Fruit fly (Drosophila melanogaster) whole organism, embryonic: ENCODE data around the gene CG46462.

Experiments used
- Aef1 ChIP-seq: fragments of 200-800 bp; sonication (Bioruptor generic); IDR thresholded peaks from 3 replicates; pipeline ENCODE4 v1.3.6; 2022; ENCODE audit warnings: missing biosample characterization, missing genetic modification characterization
- Atf3 ChIP-seq: fragments of 200-800 bp; sonication (Bioruptor generic); optimal IDR thresholded peaks from 3 replicates; lab custom pipeline; 2016; ENCODE audit warnings: missing biosample characterization, missing genetic modification characterization
- CG10274 ChIP-seq: fragments of 200-800 bp; sonication (Bioruptor generic); optimal IDR thresholded peaks from 3 replicates; lab custom pipeline; 2017; ENCODE audit warnings: missing biosample characterization, mild to moderate bottlenecking, missing genetic modification characterization
- CG11085 ChIP-seq: fragments of 200-800 bp; sonication (Bioruptor generic); IDR thresholded peaks from 2 replicates; pipeline ENCODE4 v1.3.6; 2022; ENCODE audit warnings: missing biosample characterization, missing genetic modification characterization
- CG11504 ChIP-seq: fragments of 200-800 bp; sonication (Bioruptor generic); optimal IDR thresholded peaks from 3 replicates; lab custom pipeline; 2019; ENCODE audit warnings: missing biosample characterization, mild to moderate bottlenecking, missing genetic modification characterization, moderate library complexity
- CG12104 ChIP-seq: fragments of 200-800 bp; sonication (Bioruptor generic); optimal IDR thresholded peaks from 3 replicates; lab custom pipeline; 2016; ENCODE audit warnings: missing biosample characterization, missing genetic modification characterization
- CG13123 ChIP-seq: fragments of 200-800 bp; sonication (Bioruptor generic); optimal IDR thresholded peaks from 2 replicates; lab custom pipeline; 2016; ENCODE audit warnings: missing biosample characterization, missing genetic modification characterization
- CG13287 ChIP-seq: fragments of 200-800 bp; sonication (Bioruptor generic); IDR thresholded peaks from 2 replicates; pipeline ENCODE4 v1.3.6; 2022; ENCODE audit warnings: missing biosample characterization, missing genetic modification characterization; ENCODE audit not compliant: partially characterized antibody
- CG13424 ChIP-seq: fragments of 200-800 bp; sonication (Bioruptor generic); optimal IDR thresholded peaks from 2 replicates; lab custom pipeline; 2019; ENCODE audit warnings: missing biosample characterization, mild to moderate bottlenecking, missing genetic modification characterization, moderate library complexity
- CG17385 ChIP-seq: fragments of 200-800 bp; sonication (Bioruptor generic); optimal IDR thresholded peaks from 3 replicates; lab custom pipeline; 2018; ENCODE audit warnings: missing biosample characterization, mild to moderate bottlenecking, missing genetic modification characterization
- CG3407 ChIP-seq: fragments of 200-800 bp; sonication (Bioruptor generic); optimal IDR thresholded peaks from 2 replicates; lab custom pipeline; 2018; ENCODE audit warnings: missing biosample characterization, mild to moderate bottlenecking, missing genetic modification characterization
- CG34422 ChIP-seq: fragments of 200-800 bp; sonication (Bioruptor generic); IDR thresholded peaks from 3 replicates; pipeline ENCODE4 v1.3.6; 2022; ENCODE audit warnings: missing biosample characterization, missing genetic modification characterization
- CG4854 ChIP-seq: fragments of 200-800 bp; sonication (Bioruptor generic); optimal IDR thresholded peaks from 2 replicates; lab custom pipeline; 2016; ENCODE audit warnings: missing biosample characterization, missing genetic modification characterization, inconsistent platforms
- CG5180 ChIP-seq: fragments of 200-800 bp; sonication (Bioruptor generic); optimal IDR thresholded peaks from 3 replicates; lab custom pipeline; 2017; ENCODE audit warnings: missing biosample characterization, missing genetic modification characterization, mild to moderate bottlenecking, moderate library complexity, missing genetic modification reagents
- CG5245 ChIP-seq: fragments of 200-800 bp; sonication (Bioruptor generic); optimal IDR thresholded peaks from 3 replicates; lab custom pipeline; 2016; ENCODE audit warnings: missing biosample characterization, missing genetic modification characterization
- CG5953 ChIP-seq: fragments of 200-800 bp; sonication (Bioruptor generic); IDR thresholded peaks from 2 replicates; pipeline ENCODE4 v1.3.6; 2022; ENCODE audit warnings: missing biosample characterization, missing genetic modification characterization
- CG6254 ChIP-seq: fragments of 200-800 bp; sonication (Bioruptor generic); optimal IDR thresholded peaks from 3 replicates; lab custom pipeline; 2017; ENCODE audit warnings: mild to moderate bottlenecking, missing biosample characterization, missing genetic modification reagents, missing genetic modification characterization
- CG6854 ChIP-seq: fragments of 200-800 bp; sonication (Bioruptor generic); optimal IDR thresholded peaks from 3 replicates; lab custom pipeline; 2017; ENCODE audit warnings: missing biosample characterization, mild to moderate bottlenecking, missing genetic modification characterization
- CG7987 ChIP-seq: fragments of 200-800 bp; sonication (Bioruptor generic); optimal IDR thresholded peaks from 2 replicates; lab custom pipeline; 2018; ENCODE audit warnings: missing biosample characterization, mild to moderate bottlenecking, missing genetic modification characterization, moderate library complexity
- CG8089 ChIP-seq: fragments of 200-800 bp; sonication (Bioruptor generic); optimal IDR thresholded peaks from 3 replicates; lab custom pipeline; 2016; ENCODE audit warnings: missing biosample characterization, missing genetic modification characterization
- CG8944 ChIP-seq: fragments of 200-800 bp; sonication (Bioruptor generic); optimal IDR thresholded peaks from 3 replicates; lab custom pipeline; 2016; ENCODE audit warnings: missing biosample characterization, missing genetic modification characterization
- CG9727 ChIP-seq: fragments of 200-800 bp; sonication (Bioruptor generic); optimal IDR thresholded peaks from 3 replicates; lab custom pipeline; 2017; ENCODE audit warnings: missing biosample characterization, mild to moderate bottlenecking, missing genetic modification characterization
- CG9932 ChIP-seq: fragments of 200-800 bp; sonication (Bioruptor generic); IDR thresholded peaks from 2 replicates; pipeline ENCODE4 v1.3.6; 2022; ENCODE audit warnings: missing biosample characterization, missing genetic modification characterization
- Dll ChIP-seq: fragments of 200-800 bp; sonication (Bioruptor generic); IDR thresholded peaks from 4 replicates; pipeline ENCODE4 v1.3.6; 2022; ENCODE audit warnings: missing biosample characterization, missing genetic modification characterization; ENCODE audit not compliant: partially characterized antibody
- E2f1 ChIP-seq: fragments of 200-800 bp; sonication (Bioruptor generic); IDR thresholded peaks from 2 replicates; pipeline ENCODE4 v1.3.6; 2022; ENCODE audit warnings: missing biosample characterization, missing genetic modification characterization
- Fer3 ChIP-seq: fragments of 200-800 bp; sonication (Bioruptor generic); optimal IDR thresholded peaks from 2 replicates; lab custom pipeline; 2018; ENCODE audit warnings: missing biosample characterization, mild to moderate bottlenecking, missing genetic modification characterization, moderate library complexity
- Mad ChIP-seq: fragments of 200-800 bp; sonication (Bioruptor generic); optimal IDR thresholded peaks from 2 replicates; lab custom pipeline; 2016; ENCODE audit warnings: missing biosample characterization, missing genetic modification characterization
- Meics ChIP-seq: fragments of 200-800 bp; sonication (Bioruptor generic); optimal IDR thresholded peaks from 2 replicates; lab custom pipeline; 2017; ENCODE audit warnings: missing biosample characterization, mild to moderate bottlenecking, missing genetic modification characterization
- Mrtf ChIP-seq: fragments of 200-800 bp; sonication (Bioruptor generic); IDR thresholded peaks from 3 replicates; pipeline ENCODE4 v1.3.6; 2022; ENCODE audit warnings: missing biosample characterization, missing genetic modification characterization
- Stat92E ChIP-seq, 3 experiments: fragments of >200 bp in 2 of 3; fragments of 200-800 bp in 1 of 3; sonication (Bioruptor generic) in 1 of 3; optimal IDR thresholded peaks; 2 replicates each; lab custom pipeline; 2017 to 2019; ENCODE audit warnings: missing biosample characterization in 3 of 3, missing genetic modification characterization in 3 of 3, mild to moderate bottlenecking in 1 of 3, moderate library complexity in 1 of 3
- Taf1 ChIP-seq: fragments of 200-800 bp; sonication (Bioruptor generic); IDR thresholded peaks from 2 replicates; pipeline ENCODE4 v1.3.6; 2022; ENCODE audit warnings: missing biosample characterization, missing genetic modification characterization
- Trl ChIP-seq, 3 experiments: fragments of >200 bp in 2 of 3; fragments of 200-800 bp in 1 of 3; sonication (Bioruptor generic) in 1 of 3; optimal IDR thresholded peaks; 2 replicates in 1 of 3; 3 replicates in 2 of 3; lab custom pipeline; 2016 to 2017; ENCODE audit warnings: missing biosample characterization in 1 of 3, missing genetic modification characterization in 1 of 3
- bsh ChIP-seq, 2 experiments: fragments of 200-800 bp; sonication (Bioruptor generic); optimal IDR thresholded peaks; 2 replicates each; lab custom pipeline; 2017 to 2018; ENCODE audit warnings: mild to moderate bottlenecking in 2 of 2, missing biosample characterization in 2 of 2, missing genetic modification characterization in 2 of 2, moderate library complexity in 1 of 2
- ci ChIP-seq: fragments of 200-800 bp; sonication (Bioruptor generic); IDR thresholded peaks from 3 replicates; pipeline ENCODE4 v1.3.6; 2022; ENCODE audit warnings: missing biosample characterization, missing genetic modification characterization
- fd3F ChIP-seq: fragments of 200-800 bp; sonication (Bioruptor generic); optimal IDR thresholded peaks from 2 replicates; lab custom pipeline; 2018; ENCODE audit warnings: missing biosample characterization, mild to moderate bottlenecking, missing genetic modification characterization, moderate library complexity
- fd64A ChIP-seq: fragments of 200-800 bp; sonication (Bioruptor generic); optimal IDR thresholded peaks from 3 replicates; lab custom pipeline; 2018; ENCODE audit warnings: missing biosample characterization, mild to moderate bottlenecking, missing genetic modification characterization
- gt ChIP-seq: fragments of 200-800 bp; sonication (Bioruptor generic); IDR thresholded peaks from 2 replicates; pipeline ENCODE4 v1.3.6; 2022; ENCODE audit warnings: missing biosample characterization, missing genetic modification characterization
- h ChIP-seq: fragments of >200 bp; optimal IDR thresholded peaks from 2 replicates; lab custom pipeline; 2017
- nerfin-2 ChIP-seq: fragments of 200-800 bp; sonication (Bioruptor generic); IDR thresholded peaks from 2 replicates; pipeline ENCODE4 v1.3.6; 2022; ENCODE audit warnings: missing biosample characterization, missing genetic modification characterization; ENCODE audit not compliant: partially characterized antibody
- pfk ChIP-seq: fragments of 200-800 bp; sonication (Bioruptor generic); optimal IDR thresholded peaks from 2 replicates; lab custom pipeline; 2018; ENCODE audit warnings: missing biosample characterization, mild to moderate bottlenecking, missing genetic modification characterization, moderate library complexity
- pho ChIP-seq: fragments of 200-800 bp; sonication (Bioruptor generic); optimal IDR thresholded peaks from 2 replicates; lab custom pipeline; 2016; ENCODE audit warnings: missing biosample characterization, missing genetic modification characterization
- ranshi ChIP-seq: fragments of 200-800 bp; sonication (Bioruptor generic); IDR thresholded peaks from 2 replicates; pipeline ENCODE4 v1.3.6; 2022; ENCODE audit warnings: missing biosample characterization, missing genetic modification characterization
- row ChIP-seq: fragments of 200-800 bp; sonication (Bioruptor generic); IDR thresholded peaks from 3 replicates; pipeline ENCODE4 v1.3.6; 2022; ENCODE audit warnings: missing biosample characterization, missing genetic modification characterization
- sc ChIP-seq, 3 experiments: fragments of >200 bp in 2 of 3; fragments of 200-800 bp in 1 of 3; sonication (Bioruptor generic) in 1 of 3; optimal IDR thresholded peaks; 2 replicates in 2 of 3; 3 replicates in 1 of 3; lab custom pipeline; 2017; ENCODE audit warnings: mild to moderate bottlenecking in 1 of 3, missing biosample characterization in 1 of 3, missing genetic modification characterization in 1 of 3, missing genetic modification reagents in 1 of 3
- sens-2 ChIP-seq: fragments of 200-800 bp; sonication (Bioruptor generic); IDR thresholded peaks from 2 replicates; pipeline ENCODE4 v1.3.6; 2022; ENCODE audit warnings: missing biosample characterization, missing genetic modification characterization
- vvl ChIP-seq: fragments of 200-800 bp; sonication (Bioruptor generic); IDR thresholded peaks from 2 replicates; pipeline ENCODE4 v1.3.6; 2022; ENCODE audit warnings: missing biosample characterization, missing genetic modification characterization

CG46462 gene

dm6 chr3L:19922833-19923745, 8.4 kb upstream of the CG46462 start, which contains the start of gene Pfdn6 (continued):
- TF ChIP-seq CG13287 (GFP tag; lab: Robert Waterston, UW) (peak; percentile 76), h (lab: Kevin White, UChicago) (no peak), Trl (optimal IDR thresholded peaks at IDR 0.05; lab: Kevin White, UChicago) (peak in 1 of 2 experiments; percentile 31), Trl (GFP tag; optimal IDR thresholded peaks at IDR 0.05; lab: Kevin White, UChicago) (peak; percentile 69), Dll (peak; percentile 67; the same call in 2 of the 4 replicates), CG9727 (GFP tag; lab: Kevin White, UChicago) (peak; percentile 79), Meics (GFP tag; lab: Kevin White, UChicago) (no peak), CG17385 (GFP tag; lab: Kevin White, UChicago) (no peak), row (GFP tag; lab: Robert Waterston, UW) (peak; percentile 86), CG4854 (peak; percentile 54), CG11504 (tag; lab: Kevin White, UChicago) (no peak), CG8944 (GFP tag; lab: Kevin White, UChicago) (peak; percentile 77), Mrtf (peak; percentile 75; the same call in 2 of the 3 replicates), sc (optimal IDR thresholded peaks at IDR 0.05; lab: Kevin White, UChicago) (no peak), sc (GFP tag; optimal IDR thresholded peaks at IDR 0.05; lab: Kevin White, UChicago) (no peak), fd64A (GFP tag; lab: Kevin White, UChicago) (peak; percentile 6), CG10274 (GFP tag; lab: Kevin White, UChicago) (peak; percentile 22), ranshi (GFP tag; lab: Robert Waterston, UW) (0 out of 2 replicates have a peak, but pooled peaks have one; percentile 33), CG6854 (GFP tag; lab: Kevin White, UChicago) (no peak), sens-2 (GFP tag; lab: Robert Waterston, UW) (peak; percentile 50; the same call in 1 of the 2 replicates), nerfin-2 (GFP tag; lab: Robert Waterston, UW) (peak; percentile 76), CG5180 (no peak), Fer3 (tag; lab: Kevin White, UChicago) (peak; percentile 70), CG8089 (peak; percentile 76), CG3407 (GFP tag; lab: Kevin White, UChicago) (peak; percentile 53), pfk (no peak), CG12104 (GFP tag; lab: Kevin White, UChicago) (peak; percentile 72), CG11085 (0 out of 2 replicates have a peak, but pooled peaks have one; percentile 15), CG5953 (GFP tag; lab: Robert Waterston, UW) (peak; percentile 49; the same call in 1 of the 2 replicates), CG13123 (GFP tag; lab: Kevin White, UChicago) (peak; percentile 13), CG5245 (GFP tag; lab: Kevin White, UChicago) (peak; percentile 28), ci (GFP tag; lab: Robert Waterston, UW) (peak; percentile 85; the same call in 2 of the 3 replicates), gt (GFP tag; lab: Robert Waterston, UW) (peak; percentile 70), CG34422 (GFP tag; lab: Robert Waterston, UW) (peak; percentile 71; the same call in 1 of the 3 replicates), fd3F (peak; percentile 60), bsh (GFP tag; optimal IDR thresholded peaks at IDR 0.05; lab: Kevin White, UChicago) (peak in 1 of 2 experiments; percentile 64), CG6254 (no peak), Aef1 (GFP tag; lab: Robert Waterston, UW) (peak; percentile 71), Stat92E (GFP tag; optimal IDR thresholded peaks at IDR 0.05; lab: Kevin White, UChicago) (no peak), CG9932 (peak; percentile 82), CG13424 (tag; lab: Kevin White, UChicago) (peak; percentile 94), Taf1 (peak; percentile 35; the same call in 1 of the 2 replicates), pho (GFP tag; lab: Kevin White, UChicago) (peak; percentile 93), Mad (GFP tag; lab: Kevin White, UChicago) (peak; percentile 61), vvl (GFP tag; lab: Robert Waterston, UW) (peak; percentile 85), Atf3 (peak; percentile 42), E2f1 (GFP tag; lab: Robert Waterston, UW) (peak; percentile 80), CG7987 (GFP tag; lab: Kevin White, UChicago) (no peak)
